Worm (Caenorhabditis elegans): ENCODE data around the gene str-174.

- TF ChIP-seq dao-5 (tag; optimal IDR thresholded peaks at IDR 0.05) = no peak
- no peak for TF ChIP-seq him-1 (tag; optimal IDR thresholded peaks at IDR 0.05)
- no peak for TF ChIP-seq W03F9.2 (tag; optimal IDR thresholded peaks at IDR 0.05)
Measured at ce11 chrIV:4915689-4916088, 41.2 kb upstream of the str-174 start, which contains the start of gene str-155.
